Fruit fly (Drosophila melanogaster) whole organism, prepupa: ENCODE data around the gene tefu.

Source experiments
- Blimp-1 ChIP-seq: fragments of 200-800 bp; sonication (Bioruptor generic); optimal IDR thresholded peaks from 3 replicates; lab custom pipeline; 2017; ENCODE audit warnings: missing biosample characterization, missing genetic modification characterization, mild to moderate bottlenecking, moderate library complexity, missing genetic modification reagents
- CG10631 ChIP-seq: fragments of 200-800 bp; sonication (Bioruptor generic); optimal IDR thresholded peaks from 2 replicates; lab custom pipeline; 2016; ENCODE audit warnings: missing biosample characterization, missing genetic modification characterization
- CG10669 ChIP-seq: fragments of 200-800 bp; sonication (Bioruptor generic); optimal IDR thresholded peaks from 3 replicates; lab custom pipeline; 2018; ENCODE audit warnings: missing biosample characterization, mild to moderate bottlenecking, missing genetic modification characterization, moderate library complexity
- CG11294 ChIP-seq: fragments of 200-800 bp; sonication (Bioruptor generic); IDR thresholded peaks from 2 replicates; pipeline ENCODE4 v1.3.6; 2022; ENCODE audit warnings: missing biosample characterization, missing genetic modification characterization
- CG1621 ChIP-seq: fragments of 200-800 bp; sonication (Bioruptor generic); optimal IDR thresholded peaks from 3 replicates; lab custom pipeline; 2018; ENCODE audit warnings: missing biosample characterization, mild to moderate bottlenecking, missing genetic modification characterization
- CG3032 ChIP-seq: fragments of 200-800 bp; optimal IDR thresholded peaks from 2 replicates; lab custom pipeline; 2019; ENCODE audit warnings: missing biosample characterization, mild to moderate bottlenecking, missing genetic modification characterization, moderate library complexity
- CG31627 ChIP-seq: fragments of 200-800 bp; sonication (Bioruptor generic); optimal IDR thresholded peaks from 3 replicates; lab custom pipeline; 2016; ENCODE audit warnings: missing biosample characterization, missing genetic modification characterization
- CG3919 ChIP-seq: fragments of 200-800 bp; sonication (Bioruptor generic); optimal IDR thresholded peaks from 3 replicates; lab custom pipeline; 2016; ENCODE audit warnings: missing biosample characterization, missing genetic modification characterization
- CG4318 ChIP-seq: fragments of 200-800 bp; sonication (Bioruptor generic); optimal IDR thresholded peaks from 3 replicates; lab custom pipeline; 2017; ENCODE audit warnings: missing biosample characterization, mild to moderate bottlenecking, missing genetic modification characterization
- CG6276 ChIP-seq: fragments of 200-800 bp; sonication (Bioruptor generic); optimal IDR thresholded peaks from 2 replicates; lab custom pipeline; 2017; ENCODE audit warnings: missing biosample characterization, mild to moderate bottlenecking, missing genetic modification characterization
- CG6792 ChIP-seq: fragments of 200-800 bp; sonication (Bioruptor generic); optimal IDR thresholded peaks from 3 replicates; lab custom pipeline; 2016; ENCODE audit warnings: missing biosample characterization, missing genetic modification characterization
- CG7368 ChIP-seq: fragments of 200-800 bp; sonication (Bioruptor generic); optimal IDR thresholded peaks from 3 replicates; lab custom pipeline; 2016; ENCODE audit warnings: missing biosample characterization, missing genetic modification characterization
- CG9139 ChIP-seq: fragments of 200-800 bp; sonication (Bioruptor generic); optimal IDR thresholded peaks from 3 replicates; lab custom pipeline; 2017; ENCODE audit warnings: missing biosample characterization, mild to moderate bottlenecking, missing genetic modification characterization
- Eip75B ChIP-seq: fragments of 200-800 bp; sonication (Bioruptor generic); optimal IDR thresholded peaks from 3 replicates; lab custom pipeline; 2016; ENCODE audit warnings: missing biosample characterization, missing genetic modification characterization
- Eip78C ChIP-seq: fragments of 200-800 bp; sonication (Bioruptor generic); peaks from one replicate; lab custom pipeline; 2016; ENCODE audit warnings: missing biosample characterization, missing genetic modification characterization
- Eip93F ChIP-seq: fragments of 200-800 bp; sonication (Bioruptor generic); optimal IDR thresholded peaks from 2 replicates; lab custom pipeline; 2016; ENCODE audit warnings: missing biosample characterization, mild to moderate bottlenecking, missing genetic modification characterization
- Ets96B ChIP-seq: fragments of 200-800 bp; optimal IDR thresholded peaks from 2 replicates; lab custom pipeline; 2019; ENCODE audit warnings: missing biosample characterization, mild to moderate bottlenecking, missing genetic modification characterization, moderate library complexity
- Hr38 ChIP-seq: sonication (Bioruptor generic); optimal IDR thresholded peaks from 2 replicates; lab custom pipeline; 2016; ENCODE audit warnings: missing biosample characterization, missing genetic modification characterization
- Hr39 ChIP-seq: fragments of 200-800 bp; sonication (Bioruptor generic); optimal IDR thresholded peaks from 2 replicates; lab custom pipeline; 2016; ENCODE audit warnings: missing biosample characterization, missing genetic modification characterization
- Hr4 ChIP-seq: fragments of 200-800 bp; sonication (Bioruptor generic); optimal IDR thresholded peaks from 3 replicates; lab custom pipeline; 2016; ENCODE audit warnings: missing biosample characterization, missing genetic modification characterization
- Met ChIP-seq: fragments of 200-800 bp; sonication (Bioruptor generic); optimal IDR thresholded peaks from 3 replicates; lab custom pipeline; 2016; ENCODE audit warnings: missing biosample characterization, missing genetic modification characterization
- OdsH ChIP-seq: fragments of 200-800 bp; sonication (Bioruptor generic); optimal IDR thresholded peaks from 3 replicates; lab custom pipeline; 2016; ENCODE audit warnings: missing biosample characterization, missing genetic modification characterization
- Smox ChIP-seq: fragments of 200-800 bp; sonication (Bioruptor generic); optimal IDR thresholded peaks from 3 replicates; lab custom pipeline; 2016; ENCODE audit warnings: missing biosample characterization, missing genetic modification characterization
- Sox102F ChIP-seq: fragments of 200-800 bp; sonication (Bioruptor generic); optimal IDR thresholded peaks from 2 replicates; lab custom pipeline; 2016; ENCODE audit warnings: missing biosample characterization, mild to moderate bottlenecking, missing genetic modification characterization
- Sox15 ChIP-seq: fragments of 200-800 bp; sonication (Bioruptor generic); optimal IDR thresholded peaks from 3 replicates; lab custom pipeline; 2016; ENCODE audit warnings: missing biosample characterization, missing genetic modification characterization
- achi ChIP-seq: fragments of 200-800 bp; sonication (Bioruptor generic); optimal IDR thresholded peaks from 3 replicates; lab custom pipeline; 2016; ENCODE audit warnings: missing biosample characterization, missing genetic modification characterization
- dac ChIP-seq: fragments of 200-800 bp; sonication (Bioruptor generic); optimal IDR thresholded peaks from 2 replicates; lab custom pipeline; 2017; ENCODE audit warnings: missing biosample characterization, mild to moderate bottlenecking, missing genetic modification characterization
- dsx ChIP-seq: fragments of 200-800 bp; optimal IDR thresholded peaks from 3 replicates; lab custom pipeline; 2019; ENCODE audit warnings: missing biosample characterization, mild to moderate bottlenecking, missing genetic modification characterization, moderate library complexity; ENCODE audit not compliant: poor library complexity, severe bottlenecking
- eg ChIP-seq: fragments of 200-800 bp; sonication (Bioruptor generic); IDR thresholded peaks from 3 replicates; pipeline ENCODE4 v1.3.6; 2022; ENCODE audit warnings: missing biosample characterization, missing genetic modification characterization
- esn ChIP-seq: fragments of 200-800 bp; sonication (Bioruptor generic); optimal IDR thresholded peaks from 2 replicates; lab custom pipeline; 2016; ENCODE audit warnings: missing biosample characterization, mild to moderate bottlenecking, missing genetic modification characterization, moderate library complexity
- fd59A ChIP-seq: fragments of 200-800 bp; sonication (Bioruptor generic); optimal IDR thresholded peaks from 2 replicates; lab custom pipeline; 2017; ENCODE audit warnings: missing biosample characterization, mild to moderate bottlenecking, missing genetic modification characterization, missing genetic modification reagents
- fd85E ChIP-seq: fragments of 200-800 bp; sonication (Bioruptor generic); optimal IDR thresholded peaks from 3 replicates; lab custom pipeline; 2016; ENCODE audit warnings: missing biosample characterization, missing genetic modification characterization
- fkh ChIP-seq: fragments of 200-800 bp; sonication (Bioruptor generic); optimal IDR thresholded peaks from 3 replicates; lab custom pipeline; 2017; ENCODE audit warnings: missing biosample characterization, mild to moderate bottlenecking, missing genetic modification characterization, moderate library complexity
- lz ChIP-seq: fragments of 200-800 bp; sonication (Bioruptor generic); optimal IDR thresholded peaks from 3 replicates; lab custom pipeline; 2016; ENCODE audit warnings: missing biosample characterization, missing genetic modification characterization
- net ChIP-seq: fragments of 200-800 bp; sonication (Bioruptor generic); optimal IDR thresholded peaks from 3 replicates; lab custom pipeline; 2016; ENCODE audit warnings: missing biosample characterization, missing genetic modification characterization
- salr ChIP-seq, 2 experiments: fragments of 200-800 bp; sonication (Bioruptor generic); optimal IDR thresholded peaks; 3 replicates each; lab custom pipeline; 2016 to 2018; ENCODE audit warnings: missing biosample characterization in 2 of 2, missing genetic modification characterization in 2 of 2, mild to moderate bottlenecking in 1 of 2
- spab ChIP-seq: fragments of 200-800 bp; sonication (Bioruptor generic); optimal IDR thresholded peaks from 2 replicates; lab custom pipeline; 2017; ENCODE audit warnings: missing biosample characterization, mild to moderate bottlenecking, missing genetic modification characterization, missing genetic modification reagents
- ss ChIP-seq, 2 experiments: fragments of 200-800 bp; sonication (Bioruptor generic); optimal IDR thresholded peaks; 2 replicates in 1 of 2; 3 replicates in 1 of 2; lab custom pipeline; 2017 to 2018; ENCODE audit warnings: mild to moderate bottlenecking in 2 of 2, missing biosample characterization in 2 of 2, missing genetic modification characterization in 2 of 2, moderate library complexity in 1 of 2
- svp ChIP-seq: fragments of 200-800 bp; sonication (Bioruptor generic); peaks from one replicate; lab custom pipeline; 2016; ENCODE audit warnings: missing biosample characterization, missing genetic modification characterization
- topi ChIP-seq: fragments of 200-800 bp; sonication (Bioruptor generic); optimal IDR thresholded peaks from 3 replicates; lab custom pipeline; 2016; ENCODE audit warnings: missing biosample characterization, missing genetic modification characterization

The tefu gene

DNA sequence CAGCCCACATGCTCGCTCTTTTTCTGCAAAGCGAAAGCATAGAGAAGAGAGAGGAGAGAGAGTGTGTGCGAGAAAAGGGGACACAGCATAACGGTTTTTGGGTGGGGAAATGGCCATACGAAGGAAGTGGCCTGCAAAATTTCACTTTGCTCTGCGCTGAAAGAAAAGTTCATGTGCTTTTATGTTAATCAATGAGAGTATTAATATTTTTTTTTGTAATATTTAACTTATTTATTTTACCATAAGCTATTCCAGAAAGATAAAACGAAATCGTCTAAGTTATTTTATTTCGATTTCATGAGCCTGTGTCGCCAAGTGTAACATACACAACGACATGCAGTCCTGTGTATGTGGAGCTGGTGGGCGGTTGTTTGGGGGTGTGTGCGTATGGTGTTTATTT is 8.4 kb upstream of the tefu start (continued):
- TF ChIP-seq CG11294 (GFP tag; lab: Robert Waterston, UW): peak; percentile 65; the same call in 1 of the 2 replicates
- no peak for TF ChIP-seq Sox102F
- peak; percentile 72 for TF ChIP-seq achi (GFP tag; lab: Kevin White, UChicago)
- TF ChIP-seq lz (GFP tag; lab: Kevin White, UChicago): peak; percentile 51
- TF ChIP-seq, all 60 proteins: peak for 24

DNA sequence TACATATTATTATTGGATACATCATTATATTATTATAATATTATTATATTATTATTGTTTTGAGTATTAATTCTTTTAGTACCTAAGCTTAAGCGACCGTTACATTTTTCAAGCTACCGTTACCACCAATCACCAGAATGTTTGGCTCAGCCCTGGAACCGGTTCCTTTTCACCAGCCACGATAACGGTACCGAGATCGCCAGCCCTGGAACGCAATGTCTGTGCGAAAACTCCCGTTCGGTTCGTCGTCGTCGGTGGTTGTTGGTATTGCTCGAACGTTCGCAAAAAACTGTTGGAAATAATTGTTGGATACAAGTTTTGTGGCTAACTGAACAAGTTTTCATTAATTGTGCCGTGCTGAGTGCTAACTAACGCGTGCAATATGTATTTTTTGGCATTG is 7.7 kb upstream of the tefu start, which contains the start of gene CG42404:
Gene CG42404 (plus strand): TSS at position 360 of the 400 bp plus-strand sequence.
- TF ChIP-seq svp (GFP tag; lab: Kevin White, UChicago) (peak; percentile 2), CG7368 (no peak)

DNA sequence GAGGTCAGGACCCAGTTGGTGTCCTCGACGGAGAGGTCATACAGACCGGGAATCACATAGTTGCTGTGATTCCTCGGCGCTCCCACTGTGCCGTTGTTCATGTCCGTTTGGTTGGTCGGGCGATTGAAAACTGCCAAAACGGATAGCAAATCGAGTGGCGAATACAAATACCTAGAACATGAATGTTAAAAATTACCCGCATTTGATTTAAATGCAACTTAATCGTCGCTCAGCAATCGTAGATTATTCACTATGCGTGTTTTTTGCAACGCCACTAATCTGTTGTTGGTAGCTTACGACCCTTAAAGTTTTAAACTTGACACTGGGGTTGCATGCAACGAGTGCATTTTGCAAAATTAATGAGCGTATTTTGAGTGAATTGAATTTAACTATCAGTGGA is 7.0 kb upstream of the tefu start, which contains the start of gene Amt:
Gene Amt (minus strand): TSS at position 101 of the 400 bp plus-strand sequence.
- TF ChIP-seq Hr39 (no peak), salr (GFP tag; optimal IDR thresholded peaks at IDR 0.05; lab: Kevin White, UChicago) (no peak), Hr4 (GFP tag; lab: Kevin White, UChicago) (no peak), dac (GFP tag; lab: Kevin White, UChicago) (no peak), CG6792 (no peak), CG4318 (GFP tag; lab: Kevin White, UChicago) (no peak), OdsH (no peak), ss (GFP tag; optimal IDR thresholded peaks at IDR 0.05; lab: Kevin White, UChicago) (no peak), Blimp-1 (GFP tag; lab: Kevin White, UChicago) (no peak), spab (GFP tag; lab: Kevin White, UChicago) (no peak), svp (GFP tag; lab: Kevin White, UChicago) (no peak), eg (GFP tag; lab: Robert Waterston, UW) (no peak), dsx (GFP tag; lab: Kevin White, UChicago) (no peak), CG9139 (no peak), CG1621 (no peak), CG3032 (tag; lab: Kevin White, UChicago) (no peak), lz (GFP tag; lab: Kevin White, UChicago) (no peak), achi (GFP tag; lab: Kevin White, UChicago) (no peak)

DNA sequence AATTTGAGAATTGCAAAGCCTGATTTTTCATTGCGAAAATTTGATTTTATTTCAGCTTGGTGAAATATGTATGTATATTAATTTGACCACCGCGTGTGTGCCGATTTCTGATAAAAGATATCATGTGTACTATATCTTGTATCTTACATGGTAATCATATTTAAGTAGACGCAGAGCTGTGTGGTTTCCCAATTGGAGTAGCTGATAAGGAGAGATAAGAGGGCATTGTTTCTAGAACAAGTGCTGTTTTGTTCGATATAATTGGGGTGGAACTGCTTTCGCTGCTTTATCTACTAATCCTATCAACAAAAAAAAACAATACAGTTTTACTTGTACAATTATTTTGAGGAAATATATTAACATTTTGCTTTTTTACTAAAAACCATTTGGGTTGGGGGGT is 4.6 kb upstream of the tefu start:
- TF ChIP-seq CG31627 (GFP tag; lab: Kevin White, UChicago): no peak
- peak; percentile 45 for TF ChIP-seq Eip78C
- TF ChIP-seq Hr4 (GFP tag; lab: Kevin White, UChicago): no peak
- TF ChIP-seq Met (GFP tag; lab: Kevin White, UChicago): peak; percentile 13
- TF ChIP-seq net (GFP tag; lab: Kevin White, UChicago): no peak
- peak; percentile 2 for TF ChIP-seq Sox102F
- TF ChIP-seq dsx (GFP tag; lab: Kevin White, UChicago): no peak
- peak; percentile 2 for TF ChIP-seq esn (GFP tag; lab: Kevin White, UChicago)
- TF ChIP-seq spab (GFP tag; lab: Kevin White, UChicago): no peak
- no peak for TF ChIP-seq Eip93F (GFP tag; lab: Kevin White, UChicago)

DNA sequence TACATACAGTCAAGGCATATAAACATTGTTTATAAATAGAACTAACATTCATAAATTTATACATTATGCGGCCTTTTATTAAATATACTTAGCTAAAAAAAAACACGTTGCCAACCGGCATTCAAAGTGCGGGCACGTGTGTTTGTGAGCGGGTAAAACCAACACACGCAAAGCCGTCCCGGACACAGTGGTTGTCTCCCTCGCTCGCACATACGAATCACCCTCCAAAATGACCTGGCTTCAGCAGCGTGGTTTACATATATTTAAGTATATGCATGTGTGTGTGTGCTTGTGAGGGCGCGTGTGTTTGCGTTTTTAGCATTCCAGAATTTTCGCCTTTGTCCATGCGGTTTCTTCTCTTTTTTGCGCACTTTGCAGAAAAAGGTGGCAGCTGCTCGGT is 1.4 kb upstream of the tefu start:
- peak; percentile 13 for TF ChIP-seq Smox (GFP tag; lab: Kevin White, UChicago)
- TF ChIP-seq Hr38 (GFP tag; lab: Kevin White, UChicago): no peak
- peak; percentile 38 for TF ChIP-seq esn (GFP tag; lab: Kevin White, UChicago)
- no peak for TF ChIP-seq CG10669
- peak; percentile 21 for TF ChIP-seq CG1621
- peak; percentile 27 for TF ChIP-seq Eip75B (GFP tag; lab: Kevin White, UChicago)
- TF ChIP-seq fd85E (GFP tag; lab: Kevin White, UChicago): no peak
- TF ChIP-seq Met (GFP tag; lab: Kevin White, UChicago): peak; percentile 41
- TF ChIP-seq dac (GFP tag; lab: Kevin White, UChicago): no peak
- no peak for TF ChIP-seq Ets96B
- TF ChIP-seq svp (GFP tag; lab: Kevin White, UChicago): peak; percentile 91
- no peak for TF ChIP-seq CG3032 (tag; lab: Kevin White, UChicago)
- no peak for TF ChIP-seq CG31627 (GFP tag; lab: Kevin White, UChicago)
- no peak for TF ChIP-seq net (GFP tag; lab: Kevin White, UChicago)
- TF ChIP-seq CG3919 (GFP tag; lab: Kevin White, UChicago): peak; percentile 14
- no peak for TF ChIP-seq Sox15 (GFP tag; lab: Kevin White, UChicago)
- no peak for TF ChIP-seq Hr4 (GFP tag; lab: Kevin White, UChicago)
- TF ChIP-seq CG11294 (GFP tag; lab: Robert Waterston, UW): no peak
- TF ChIP-seq Blimp-1 (GFP tag; lab: Kevin White, UChicago): no peak
- TF ChIP-seq fkh (GFP tag; lab: Kevin White, UChicago): peak; percentile 57
- no peak for TF ChIP-seq CG4318 (GFP tag; lab: Kevin White, UChicago)
- peak; percentile 5 for TF ChIP-seq topi (GFP tag; lab: Kevin White, UChicago)
- no peak for TF ChIP-seq fd59A (GFP tag; lab: Kevin White, UChicago)
- TF ChIP-seq CG10631 (GFP tag; lab: Kevin White, UChicago): no peak
- no peak for TF ChIP-seq CG6276
- TF ChIP-seq spab (GFP tag; lab: Kevin White, UChicago): no peak
- TF ChIP-seq ss (GFP tag; optimal IDR thresholded peaks at IDR 0.05; lab: Kevin White, UChicago): peak; percentile 31 to 41
- TF ChIP-seq Eip78C: peak; percentile 73
- TF ChIP-seq CG9139: no peak
